Worm (Caenorhabditis elegans) whole organism, L1 larva: ENCODE results near the gene aakg-5.

Source experiments
- F16B12.6 ChIP-seq: fragments of 150-350 bp; optimal IDR thresholded peaks from 2 replicates; lab custom pipeline; 2014; ENCODE audit warnings: missing biosample characterization, missing genetic modification characterization
- aha-1 ChIP-seq: fragments of 150-350 bp; optimal IDR thresholded peaks from 2 replicates; lab custom pipeline; 2014; ENCODE audit warnings: missing biosample characterization, missing genetic modification characterization
- alr-1 ChIP-seq: fragments of 200-800 bp; sonication (Bioruptor generic); optimal IDR thresholded peaks from 2 replicates; lab custom pipeline; 2018; ENCODE audit warnings: borderline replicate concordance, mild to moderate bottlenecking, missing genetic modification characterization, missing compliant biosample characterization
- blmp-1 ChIP-seq: fragments of 150-350 bp; optimal IDR thresholded peaks from 2 replicates; lab custom pipeline; 2014; ENCODE audit warnings: missing biosample characterization, missing genetic modification characterization
- ceh-63 ChIP-seq: fragments of 200-800 bp; sonication (Bioruptor generic); optimal IDR thresholded peaks from 2 replicates; lab custom pipeline; 2018; ENCODE audit warnings: mild to moderate bottlenecking, missing genetic modification characterization, missing compliant biosample characterization
- ceh-82 ChIP-seq, 3 experiments: fragments of 150-350 bp in 1 of 3; sonication (generic microtip) in 2 of 3; optimal IDR thresholded peaks; 2 replicates each; lab custom pipeline; 2014 to 2017; ENCODE audit warnings: missing biosample characterization in 3 of 3, missing genetic modification characterization in 3 of 3
- ceh-90 ChIP-seq: sonication (generic microtip); optimal IDR thresholded peaks from 2 replicates; lab custom pipeline; 2016; ENCODE audit warnings: missing genetic modification characterization, missing compliant biosample characterization
- dpl-1 ChIP-seq, 3 experiments: fragments of 150-350 bp in 2 of 3; sonication (generic microtip) in 1 of 3; optimal IDR thresholded peaks; 2 replicates each; lab custom pipeline; 2014 to 2017; ENCODE audit warnings: missing biosample characterization in 3 of 3, missing genetic modification characterization in 3 of 3, missing genetic modification reagents in 3 of 3
- efl-1 ChIP-seq, 4 experiments: fragments of 150-350 bp; optimal IDR thresholded peaks in 3 of 4; peaks in 1 of 4; 1 replicate in 1 of 4; 2 replicates in 3 of 4; lab custom pipeline; 2014; ENCODE audit warnings: missing biosample characterization in 2 of 4, missing genetic modification characterization in 2 of 4, missing genetic modification reagents in 2 of 4
- fkh-4 ChIP-seq: sonication (generic microtip); optimal IDR thresholded peaks from 2 replicates; lab custom pipeline; 2016; ENCODE audit warnings: missing compliant biosample characterization, missing genetic modification characterization, borderline replicate concordance
- fkh-8 ChIP-seq: sonication (generic microtip); optimal IDR thresholded peaks from 2 replicates; lab custom pipeline; 2016; ENCODE audit warnings: mild to moderate bottlenecking, missing genetic modification characterization, missing compliant biosample characterization
- fos-1 ChIP-seq: fragments of 150-350 bp; optimal IDR thresholded peaks from 2 replicates; lab custom pipeline; 2014; ENCODE audit warnings: missing biosample characterization, missing genetic modification characterization
- grh-1 ChIP-seq: fragments of 200-800 bp; sonication (Bioruptor generic); IDR thresholded peaks from 2 replicates; pipeline ENCODE4 v1.3.6; 2022; ENCODE audit warnings: missing genetic modification reagents, missing genetic modification characterization, missing compliant biosample characterization
- hlh-17 ChIP-seq: fragments of 200-800 bp; sonication (Bioruptor generic); optimal IDR thresholded peaks from 2 replicates; lab custom pipeline; 2018; ENCODE audit warnings: missing genetic modification characterization, mild to moderate bottlenecking, missing compliant biosample characterization, moderate library complexity, borderline replicate concordance
- hpl-2 ChIP-seq: fragments of 150-350 bp; optimal IDR thresholded peaks from 2 replicates; lab custom pipeline; 2014; ENCODE audit warnings: missing biosample characterization, missing genetic modification reagents, missing genetic modification characterization
- lir-3 ChIP-seq: sonication (generic microtip); optimal IDR thresholded peaks from 2 replicates; lab custom pipeline; 2016; ENCODE audit warnings: mild to moderate bottlenecking, missing genetic modification characterization, moderate library complexity, missing compliant biosample characterization; ENCODE audit not compliant: poor library complexity
- lsy-2 ChIP-seq, 2 experiments: fragments of 150-350 bp; optimal IDR thresholded peaks; 2 replicates each; lab custom pipeline; 2014; ENCODE audit warnings: missing biosample characterization in 2 of 2, missing genetic modification characterization in 2 of 2
- mef-2 ChIP-seq: fragments of 150-350 bp; optimal IDR thresholded peaks from 2 replicates; lab custom pipeline; 2014; ENCODE audit warnings: missing biosample characterization, missing genetic modification characterization
- nhr-11 ChIP-seq: fragments of 150-350 bp; optimal IDR thresholded peaks from 2 replicates; lab custom pipeline; 2014; ENCODE audit warnings: missing biosample characterization, missing genetic modification characterization
- nhr-19 ChIP-seq: fragments of 200-800 bp; sonication (Bioruptor generic); conservative IDR thresholded peaks from 2 replicates; pipeline ENCODE4 v1.3.6; 2022; ENCODE audit warnings: missing genetic modification characterization, missing compliant biosample characterization
- nhr-20 ChIP-seq: sonication (generic microtip); optimal IDR thresholded peaks from 2 replicates; lab custom pipeline; 2016; ENCODE audit warnings: mild to moderate bottlenecking, missing genetic modification characterization, missing compliant biosample characterization
- nhr-28 ChIP-seq: fragments of 150-350 bp; optimal IDR thresholded peaks from 2 replicates; lab custom pipeline; 2014; ENCODE audit warnings: missing biosample characterization, missing genetic modification characterization
- nhr-84 ChIP-seq: sonication (generic microtip); optimal IDR thresholded peaks from 2 replicates; lab custom pipeline; 2017; ENCODE audit warnings: missing biosample characterization, missing genetic modification characterization
- nhr-85 ChIP-seq: sonication (generic microtip); peaks from one replicate; lab custom pipeline; 2016; ENCODE audit warnings: missing genetic modification characterization, inconsistent platforms, missing compliant biosample characterization
- nhr-90 ChIP-seq: sonication (generic microtip); optimal IDR thresholded peaks from 2 replicates; lab custom pipeline; 2016; ENCODE audit warnings: mild to moderate bottlenecking, missing genetic modification characterization, missing compliant biosample characterization; ENCODE audit not compliant: poor library complexity
- pag-3 ChIP-seq: sonication (generic microtip); optimal IDR thresholded peaks from 2 replicates; lab custom pipeline; 2017; ENCODE audit warnings: missing genetic modification characterization, mild to moderate bottlenecking, missing compliant biosample characterization, antibody characterized with exemption, borderline replicate concordance; ENCODE audit not compliant: insufficient read depth
- rnt-1 ChIP-seq: sonication (generic microtip); optimal IDR thresholded peaks from 2 replicates; lab custom pipeline; 2016; ENCODE audit warnings: mild to moderate bottlenecking, missing genetic modification characterization, moderate library complexity, missing compliant biosample characterization
- skn-1 ChIP-seq: fragments of 150-350 bp; optimal IDR thresholded peaks from 2 replicates; lab custom pipeline; 2014; ENCODE audit warnings: missing biosample characterization, missing genetic modification characterization
- snu-23 ChIP-seq: sonication (generic microtip); optimal IDR thresholded peaks from 2 replicates; lab custom pipeline; 2016; ENCODE audit warnings: missing genetic modification characterization, missing compliant biosample characterization
- swsn-7 ChIP-seq: sonication (generic microtip); optimal IDR thresholded peaks from 2 replicates; lab custom pipeline; 2016; ENCODE audit warnings: missing genetic modification characterization, missing compliant biosample characterization
- tbx-2 ChIP-seq: sonication (generic microtip); optimal IDR thresholded peaks from 2 replicates; lab custom pipeline; 2016; ENCODE audit warnings: missing genetic modification characterization, missing compliant biosample characterization
- unc-30 ChIP-seq: sonication (generic microtip); optimal IDR thresholded peaks from 2 replicates; lab custom pipeline; 2017; ENCODE audit warnings: missing biosample characterization, missing genetic modification characterization
- unc-62 ChIP-seq: fragments of 150-350 bp; optimal IDR thresholded peaks from 2 replicates; lab custom pipeline; 2014; ENCODE audit warnings: missing biosample characterization, missing genetic modification reagents, missing genetic modification characterization
- unc-98 ChIP-seq: fragments of 200-800 bp; sonication (Bioruptor generic); IDR thresholded peaks from 2 replicates; pipeline ENCODE4 v1.3.6; 2022; ENCODE audit warnings: missing genetic modification characterization, missing compliant biosample characterization
- vab-15 ChIP-seq: sonication (generic microtip); optimal IDR thresholded peaks from 2 replicates; lab custom pipeline; 2017; ENCODE audit warnings: missing genotype, mild to moderate bottlenecking, missing genetic modification characterization, missing compliant biosample characterization

aakg-5 gene

DNA sequence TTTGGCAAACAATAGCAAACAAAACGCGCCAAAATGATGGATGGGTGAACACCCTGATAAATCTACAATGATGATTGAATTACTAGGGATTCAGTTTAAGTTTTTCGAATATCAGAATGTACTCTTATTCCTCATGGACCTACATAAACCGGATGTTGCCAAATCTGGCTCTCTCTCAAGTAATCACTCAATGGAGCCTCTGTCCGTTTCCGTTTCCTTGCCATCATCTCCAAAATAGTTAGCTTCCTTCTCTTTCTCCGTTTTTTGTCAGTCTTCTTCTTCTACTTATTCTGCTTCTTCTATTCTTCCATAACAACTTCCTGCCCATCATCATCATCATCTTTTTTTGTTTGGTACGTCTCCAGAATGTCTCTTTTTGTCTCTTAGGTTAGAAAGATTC lies 9.6 kb downstream of the aakg-5 start:
- TF ChIP-seq tbx-2 (tag; lab: Kevin White, UChicago) (peak; percentile 37), snu-23 (GFP tag; lab: Kevin White, UChicago) (no peak)

DNA sequence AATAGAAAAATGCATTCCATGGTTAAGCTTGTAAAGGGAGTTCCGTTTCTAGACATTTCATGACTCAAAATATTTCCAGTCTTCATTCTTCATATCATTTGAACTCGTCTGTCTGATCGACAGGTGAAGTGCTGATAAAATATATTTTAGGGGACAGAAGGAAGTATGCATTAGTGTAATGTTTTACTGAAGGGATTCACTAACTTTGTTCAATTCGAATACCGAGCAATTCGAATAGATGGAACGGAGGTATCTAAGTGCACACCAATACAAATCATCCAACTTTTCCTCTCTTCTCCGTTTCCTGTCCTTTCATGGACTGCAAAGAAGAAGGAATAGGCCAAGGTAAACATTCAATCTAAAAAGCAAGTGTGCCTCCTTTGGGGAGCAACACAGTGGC lies 11.1 kb downstream of the aakg-5 start:
- TF ChIP-seq skn-1 (tag; lab: Kevin White, UChicago) (no peak), F16B12.6 (tag; lab: Kevin White, UChicago) (no peak), ceh-90 (no peak), hlh-17 (GFP tag; lab: Kevin White, UChicago) (no peak), unc-30 (tag; lab: Kevin White, UChicago) (no peak), blmp-1 (no peak), nhr-19 (GFP tag; lab: Robert Waterston, UW) (no peak), mef-2 (tag; lab: Kevin White, UChicago) (no peak), nhr-28 (tag; lab: Kevin White, UChicago) (no peak), fkh-8 (no peak), nhr-85 (no peak), nhr-84 (tag; lab: Kevin White, UChicago) (no peak), vab-15 (tag; lab: Kevin White, UChicago) (no peak), rnt-1 (tag; lab: Kevin White, UChicago) (no peak), fos-1 (no peak), aha-1 (tag; lab: Kevin White, UChicago) (no peak), unc-62 (GFP tag; lab: Kevin White, UChicago) (no peak)

DNA sequence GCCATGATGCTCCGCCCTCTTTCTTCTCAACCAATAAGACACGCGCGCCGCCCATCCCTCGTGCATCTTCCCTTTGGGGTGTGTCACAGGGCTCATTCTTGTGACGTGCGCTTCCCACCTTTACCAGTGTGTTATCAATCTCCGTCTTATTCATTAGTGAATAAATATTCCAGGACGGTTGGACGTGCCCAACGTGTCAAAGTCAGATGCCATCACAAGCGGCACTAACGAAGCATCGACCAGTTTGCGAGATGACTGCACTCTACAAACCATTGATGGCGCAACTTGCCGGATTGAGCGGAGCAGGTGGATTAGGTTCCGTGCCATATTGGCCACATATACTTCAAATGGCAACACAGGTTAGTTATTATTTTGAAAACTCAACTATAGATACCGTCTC lies 14.8 kb downstream of the aakg-5 start:
- no peak for TF ChIP-seq pag-3 (tag; lab: Kevin White, UChicago)
- no peak for TF ChIP-seq nhr-20 (tag; lab: Kevin White, UChicago)
- no peak for TF ChIP-seq swsn-7
- no peak for TF ChIP-seq nhr-84 (tag; lab: Kevin White, UChicago)
- no peak for TF ChIP-seq ceh-90
- TF ChIP-seq fkh-4 (tag; lab: Kevin White, UChicago), result no peak
- TF ChIP-seq hlh-17 (GFP tag; lab: Kevin White, UChicago), result no peak
- TF ChIP-seq alr-1, result no peak
- no peak for TF ChIP-seq unc-98 (GFP tag; lab: Robert Waterston, UW)
- TF ChIP-seq efl-1 (optimal IDR thresholded peaks at IDR 0.05; lab: Kevin White, UChicago), result no peak
- no peak for TF ChIP-seq efl-1 (GFP tag; optimal IDR thresholded peaks at IDR 0.05 in 1 of 2; lab: Kevin White, UChicago)
- no peak for TF ChIP-seq lir-3 (tag; lab: Kevin White, UChicago)
- TF ChIP-seq ceh-63 (GFP tag; lab: Kevin White, UChicago), result no peak
- TF ChIP-seq dpl-1 (GFP tag; optimal IDR thresholded peaks at IDR 0.05; lab: Kevin White, UChicago), result no peak
- no peak for TF ChIP-seq lsy-2 (tag; optimal IDR thresholded peaks at IDR 0.05; lab: Kevin White, UChicago)
- no peak for TF ChIP-seq nhr-11 (tag; lab: Kevin White, UChicago)
- no peak for TF ChIP-seq vab-15 (tag; lab: Kevin White, UChicago)
- TF ChIP-seq unc-62 (GFP tag; lab: Kevin White, UChicago), result no peak
- TF ChIP-seq fos-1, result no peak

DNA sequence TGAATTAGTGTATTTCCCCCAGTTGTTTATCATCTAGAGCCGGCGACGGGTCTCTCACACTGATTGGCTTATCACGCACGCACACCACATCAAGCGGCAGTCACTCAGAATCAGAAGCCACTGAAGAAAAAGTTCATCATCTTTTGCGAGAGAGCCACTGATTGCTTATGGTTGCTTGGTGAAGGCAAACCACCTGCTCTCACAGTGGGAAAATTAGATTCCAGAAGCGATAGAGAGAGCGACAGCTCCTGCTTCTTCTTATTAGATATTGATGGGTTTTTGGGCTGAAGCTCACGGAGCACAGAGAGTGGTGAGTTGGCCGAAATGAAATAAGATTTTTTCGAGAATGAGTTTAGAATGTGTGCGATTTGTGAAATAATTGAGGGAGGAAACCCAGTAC lies 18.8 kb downstream of the aakg-5 start:
- TF ChIP-seq fkh-8 (peak; percentile 36), lir-3 (tag; lab: Kevin White, UChicago) (no peak), hpl-2 (GFP tag; lab: Kevin White, UChicago) (no peak), grh-1 (GFP tag; lab: Robert Waterston, UW) (no peak), nhr-90 (tag; lab: Kevin White, UChicago) (no peak), ceh-82 (tag; optimal IDR thresholded peaks at IDR 0.05; lab: Kevin White, UChicago) (no peak)
